Worm (Caenorhabditis elegans): ENCODE measurements around the gene ify-1.

Gene ify-1

ce11 chrII:5020513-5021081 is 34.4 kb downstream of the ify-1 start:
- TF ChIP-seq lim-7 (GFP tag; IDR thresholded peaks at IDR 0.05) = no peak
- 0 out of 2 replicates have a peak, but pooled peaks have one; percentile 8 for TF ChIP-seq hmg-1.1 (GFP tag; IDR thresholded peaks at IDR 0.05)
- TF ChIP-seq hlh-11 (tag; optimal IDR thresholded peaks at IDR 0.05) = peak; percentile 36
- TF ChIP-seq dve-1 (tag; optimal IDR thresholded peaks at IDR 0.05; ENCODE audit: insufficient read depth) = peak; percentile 8
- TF ChIP-seq lin-13 (GFP tag; optimal IDR thresholded peaks at IDR 0.05) = no peak
- no peak for TF ChIP-seq nhr-25 (tag; optimal IDR thresholded peaks at IDR 0.05; ENCODE audit: borderline replicate concordance, insufficient read depth)
- no peak for TF ChIP-seq daf-8 (GFP tag; IDR thresholded peaks at IDR 0.05)
- TF ChIP-seq ceh-44 (GFP tag; IDR thresholded peaks at IDR 0.05) = no peak
- no peak for TF ChIP-seq F10B5.3 (tag; optimal IDR thresholded peaks at IDR 0.05)
- TF ChIP-seq gei-8 (GFP tag; optimal IDR thresholded peaks at IDR 0.05) = no peak
- TF ChIP-seq hlh-30 (tag; optimal IDR thresholded peaks at IDR 0.05; ENCODE audit: insufficient read depth) = peak; percentile 81
- no peak for TF ChIP-seq mdt-29 (GFP tag; IDR thresholded peaks at IDR 0.05)
- TF ChIP-seq pha-4 (GFP tag; IDR thresholded peaks at IDR 0.05) = no peak
- TF ChIP-seq pha-4 (tag; optimal IDR thresholded peaks at IDR 0.05) = no peak
- peak; percentile 14 for TF ChIP-seq aha-1 (tag)
- TF ChIP-seq duxl-1 (tag; optimal IDR thresholded peaks at IDR 0.05; ENCODE audit: poor library complexity) = no peak
- TF ChIP-seq daf-16 (GFP tag; optimal IDR thresholded peaks at IDR 0.05) = no peak
- TF ChIP-seq daf-16 (tag; optimal IDR thresholded peaks at IDR 0.05) = peak; percentile 61
- no peak for TF ChIP-seq lin-15B (tag; optimal IDR thresholded peaks at IDR 0.05)
- TF ChIP-seq egl-43 (GFP tag; IDR thresholded peaks at IDR 0.05) = no peak
- TF ChIP-seq mdl-1 (tag; optimal IDR thresholded peaks at IDR 0.05) = peak in 1 of 2 experiments; percentile 49
- no peak for TF ChIP-seq F37D6.2 (tag; optimal IDR thresholded peaks at IDR 0.05)
- TF ChIP-seq ztf-7 (tag; optimal IDR thresholded peaks at IDR 0.05) = no peak
- no peak for TF ChIP-seq lin-1 (GFP tag; IDR thresholded peaks at IDR 0.05)
- TF ChIP-seq lin-29 (GFP tag; IDR thresholded peaks at IDR 0.05) = no peak
- no peak for TF ChIP-seq ctbp-1 (GFP tag; IDR thresholded peaks at IDR 0.05)
- no peak for TF ChIP-seq snpc-4 (tag; optimal IDR thresholded peaks at IDR 0.05)

- TF ChIP-seq hlh-11 (tag; optimal IDR thresholded peaks at IDR 0.05) = peak; percentile 82
- TF ChIP-seq jun-1 (tag; optimal IDR thresholded peaks at IDR 0.05) = no peak
- peak in 1 of 2 experiments; percentile 25 for TF ChIP-seq lsy-2 (tag; optimal IDR thresholded peaks at IDR 0.05)
- no peak for TF ChIP-seq pha-4 (GFP tag; IDR thresholded peaks at IDR 0.05)
- TF ChIP-seq pha-4 (tag; optimal IDR thresholded peaks at IDR 0.05) = no peak
- no peak for TF ChIP-seq vab-7 (GFP tag; IDR thresholded peaks at IDR 0.05)
- no peak for TF ChIP-seq ceh-28 (tag; optimal IDR thresholded peaks at IDR 0.05)
- TF ChIP-seq nhr-77 (tag; optimal IDR thresholded peaks at IDR 0.05) = no peak
- TF ChIP-seq nhr-28 (tag; optimal IDR thresholded peaks at IDR 0.05) = peak; percentile 83
- peak; percentile 42 for TF ChIP-seq mep-1 (tag; optimal IDR thresholded peaks at IDR 0.05)
- peak in 1 of 2 experiments; percentile 42 for TF ChIP-seq mdl-1 (tag; optimal IDR thresholded peaks at IDR 0.05)
- TF ChIP-seq nhr-76 (tag; optimal IDR thresholded peaks at IDR 0.05) = peak; percentile 4
- peak; percentile 54; the same call in 1 of the 2 replicates for TF ChIP-seq lin-1 (GFP tag; IDR thresholded peaks at IDR 0.05)
- peak; percentile 9 for TF ChIP-seq mxl-3 (GFP tag; optimal IDR thresholded peaks at IDR 0.05)
- TF ChIP-seq hlh-30 (tag; optimal IDR thresholded peaks at IDR 0.05; ENCODE audit: insufficient read depth) = peak; percentile 62
- no peak for TF ChIP-seq zfp-3 (GFP tag; conservative IDR thresholded peaks at IDR 0.05)
- TF ChIP-seq dve-1 (tag; optimal IDR thresholded peaks at IDR 0.05; ENCODE audit: insufficient read depth) = peak; percentile 83
- TF ChIP-seq dmd-6 (GFP tag; IDR thresholded peaks at IDR 0.05) = peak; percentile 81
- no peak for TF ChIP-seq ZK337.2 (GFP tag; IDR thresholded peaks at IDR 0.05)
- peak in 1 of 2 experiments; percentile 88 for TF ChIP-seq unc-62 (GFP tag; optimal IDR thresholded peaks at IDR 0.05 in 1 of 2)
- no peak for TF ChIP-seq unc-62 (tag; optimal IDR thresholded peaks at IDR 0.05)
- no peak for TF ChIP-seq D1046.2 (GFP tag; IDR thresholded peaks at IDR 0.05)
- peak; percentile 60 for TF ChIP-seq nhr-10 (tag; optimal IDR thresholded peaks at IDR 0.05)
- peak; percentile 44 for TF ChIP-seq pqm-1 (tag; optimal IDR thresholded peaks at IDR 0.05)
- TF ChIP-seq ceh-32 (tag; optimal IDR thresholded peaks at IDR 0.05; ENCODE audit: poor library complexity) = no peak
- TF ChIP-seq ceh-62 (tag; optimal IDR thresholded peaks at IDR 0.05) = no peak
- no peak for TF ChIP-seq T26A8.4 (GFP tag; IDR thresholded peaks at IDR 0.05)
- no peak for TF ChIP-seq aha-1 (tag)
- peak; percentile 17 for TF ChIP-seq nhr-25 (tag; optimal IDR thresholded peaks at IDR 0.05; ENCODE audit: borderline replicate concordance, insufficient read depth)
- no peak for TF ChIP-seq snpc-4 (tag; optimal IDR thresholded peaks at IDR 0.05)
- peak; percentile 25 for TF ChIP-seq nhr-48 (tag; optimal IDR thresholded peaks at IDR 0.05)
These were observed 35.4 kb downstream of the ify-1 start for ce11 chrII:5019389-5020108.
